Fruit fly (Drosophila melanogaster) whole organism, prepupa: ENCODE results near the gene CG12155.

Experiments used
- Blimp-1 ChIP-seq: fragments of 200-800 bp; sonication (Bioruptor generic); optimal IDR thresholded peaks from 3 replicates; lab custom pipeline; 2017; ENCODE audit warnings: missing biosample characterization, missing genetic modification characterization, mild to moderate bottlenecking, moderate library complexity, missing genetic modification reagents
- CG10669 ChIP-seq: fragments of 200-800 bp; sonication (Bioruptor generic); optimal IDR thresholded peaks from 3 replicates; lab custom pipeline; 2018; ENCODE audit warnings: missing biosample characterization, mild to moderate bottlenecking, missing genetic modification characterization, moderate library complexity
- CG11294 ChIP-seq: fragments of 200-800 bp; sonication (Bioruptor generic); IDR thresholded peaks from 2 replicates; pipeline ENCODE4 v1.3.6; 2022; ENCODE audit warnings: missing biosample characterization, missing genetic modification characterization
- CG11902 ChIP-seq: fragments of 200-800 bp; sonication (Bioruptor generic); optimal IDR thresholded peaks from 3 replicates; lab custom pipeline; 2016; ENCODE audit warnings: missing biosample characterization, missing genetic modification characterization
- CG15336 ChIP-seq: fragments of 200-800 bp; sonication (Bioruptor generic); IDR thresholded peaks from 2 replicates; pipeline ENCODE4 v1.3.6; 2022; ENCODE audit warnings: missing biosample characterization, missing genetic modification characterization
- CG1621 ChIP-seq: fragments of 200-800 bp; sonication (Bioruptor generic); optimal IDR thresholded peaks from 3 replicates; lab custom pipeline; 2018; ENCODE audit warnings: missing biosample characterization, mild to moderate bottlenecking, missing genetic modification characterization
- CG16779 ChIP-seq: fragments of 200-800 bp; sonication (Bioruptor generic); optimal IDR thresholded peaks from 3 replicates; lab custom pipeline; 2017; ENCODE audit warnings: missing biosample characterization, mild to moderate bottlenecking, missing genetic modification characterization
- CG3032 ChIP-seq: fragments of 200-800 bp; optimal IDR thresholded peaks from 2 replicates; lab custom pipeline; 2019; ENCODE audit warnings: missing biosample characterization, mild to moderate bottlenecking, missing genetic modification characterization, moderate library complexity
- CG31627 ChIP-seq: fragments of 200-800 bp; sonication (Bioruptor generic); optimal IDR thresholded peaks from 3 replicates; lab custom pipeline; 2016; ENCODE audit warnings: missing biosample characterization, missing genetic modification characterization
- CG32006 ChIP-seq: fragments of 200-800 bp; sonication (Bioruptor generic); optimal IDR thresholded peaks from 3 replicates; lab custom pipeline; 2017; ENCODE audit warnings: missing biosample characterization, mild to moderate bottlenecking, missing genetic modification characterization
- CG34406 ChIP-seq: fragments of 200-800 bp; sonication (Bioruptor generic); optimal IDR thresholded peaks from 3 replicates; lab custom pipeline; 2016; ENCODE audit warnings: missing biosample characterization, missing genetic modification characterization
- CG3919 ChIP-seq: fragments of 200-800 bp; sonication (Bioruptor generic); optimal IDR thresholded peaks from 3 replicates; lab custom pipeline; 2016; ENCODE audit warnings: missing biosample characterization, missing genetic modification characterization
- CG4318 ChIP-seq: fragments of 200-800 bp; sonication (Bioruptor generic); optimal IDR thresholded peaks from 3 replicates; lab custom pipeline; 2017; ENCODE audit warnings: missing biosample characterization, mild to moderate bottlenecking, missing genetic modification characterization
- CG6163 ChIP-seq: fragments of 200-800 bp; sonication (Bioruptor generic); IDR thresholded peaks from 3 replicates; pipeline ENCODE4 v1.3.6; 2022; ENCODE audit warnings: missing biosample characterization, missing genetic modification characterization
- CG6276 ChIP-seq: fragments of 200-800 bp; sonication (Bioruptor generic); optimal IDR thresholded peaks from 2 replicates; lab custom pipeline; 2017; ENCODE audit warnings: missing biosample characterization, mild to moderate bottlenecking, missing genetic modification characterization
- CG6792 ChIP-seq: fragments of 200-800 bp; sonication (Bioruptor generic); optimal IDR thresholded peaks from 3 replicates; lab custom pipeline; 2016; ENCODE audit warnings: missing biosample characterization, missing genetic modification characterization
- CG6808 ChIP-seq: fragments of 200-800 bp; sonication (Bioruptor generic); optimal IDR thresholded peaks from 3 replicates; lab custom pipeline; 2017; ENCODE audit warnings: missing biosample characterization, missing genetic modification characterization, mild to moderate bottlenecking, moderate library complexity, missing genetic modification reagents
- CG6854 ChIP-seq: fragments of 200-800 bp; sonication (Bioruptor generic); optimal IDR thresholded peaks from 2 replicates; lab custom pipeline; 2017; ENCODE audit warnings: missing biosample characterization, mild to moderate bottlenecking, missing genetic modification characterization
- CG7368 ChIP-seq: fragments of 200-800 bp; sonication (Bioruptor generic); optimal IDR thresholded peaks from 3 replicates; lab custom pipeline; 2016; ENCODE audit warnings: missing biosample characterization, missing genetic modification characterization
- CG8119 ChIP-seq: fragments of 200-800 bp; sonication (Bioruptor generic); IDR thresholded peaks from 3 replicates; pipeline ENCODE4 v1.3.6; 2022; ENCODE audit warnings: missing biosample characterization, missing genetic modification characterization
- CG8319 ChIP-seq: fragments of 200-800 bp; sonication (Bioruptor generic); optimal IDR thresholded peaks from 3 replicates; lab custom pipeline; 2016; ENCODE audit warnings: missing biosample characterization, missing genetic modification characterization
- CG8632 ChIP-seq: fragments of 200-800 bp; sonication (Bioruptor generic); optimal IDR thresholded peaks from 3 replicates; lab custom pipeline; 2016; ENCODE audit warnings: missing biosample characterization, missing genetic modification characterization
- CG9139 ChIP-seq: fragments of 200-800 bp; sonication (Bioruptor generic); optimal IDR thresholded peaks from 3 replicates; lab custom pipeline; 2017; ENCODE audit warnings: missing biosample characterization, mild to moderate bottlenecking, missing genetic modification characterization
- Eip75B ChIP-seq: fragments of 200-800 bp; sonication (Bioruptor generic); optimal IDR thresholded peaks from 3 replicates; lab custom pipeline; 2016; ENCODE audit warnings: missing biosample characterization, missing genetic modification characterization
- Eip78C ChIP-seq: fragments of 200-800 bp; sonication (Bioruptor generic); peaks from one replicate; lab custom pipeline; 2016; ENCODE audit warnings: missing biosample characterization, missing genetic modification characterization
- Eip93F ChIP-seq: fragments of 200-800 bp; sonication (Bioruptor generic); optimal IDR thresholded peaks from 2 replicates; lab custom pipeline; 2016; ENCODE audit warnings: missing biosample characterization, mild to moderate bottlenecking, missing genetic modification characterization
- Ets21C ChIP-seq: fragments of 200-800 bp; sonication (Bioruptor generic); optimal IDR thresholded peaks from 3 replicates; lab custom pipeline; 2016; ENCODE audit warnings: missing biosample characterization, missing genetic modification characterization
- Ets96B ChIP-seq: fragments of 200-800 bp; optimal IDR thresholded peaks from 2 replicates; lab custom pipeline; 2019; ENCODE audit warnings: missing biosample characterization, mild to moderate bottlenecking, missing genetic modification characterization, moderate library complexity
- Gug ChIP-seq: fragments of 200-800 bp; sonication (Bioruptor generic); IDR thresholded peaks from 2 replicates; pipeline ENCODE4 v1.3.6; 2022; ENCODE audit warnings: missing biosample characterization, missing genetic modification characterization
- Hr38 ChIP-seq: sonication (Bioruptor generic); optimal IDR thresholded peaks from 2 replicates; lab custom pipeline; 2016; ENCODE audit warnings: missing biosample characterization, missing genetic modification characterization
- Hr39 ChIP-seq: fragments of 200-800 bp; sonication (Bioruptor generic); optimal IDR thresholded peaks from 2 replicates; lab custom pipeline; 2016; ENCODE audit warnings: missing biosample characterization, missing genetic modification characterization
- Lpt ChIP-seq: fragments of 200-800 bp; sonication (Bioruptor generic); optimal IDR thresholded peaks from 3 replicates; lab custom pipeline; 2016; ENCODE audit warnings: missing biosample characterization, missing genetic modification characterization
- Met ChIP-seq: fragments of 200-800 bp; sonication (Bioruptor generic); optimal IDR thresholded peaks from 3 replicates; lab custom pipeline; 2016; ENCODE audit warnings: missing biosample characterization, missing genetic modification characterization
- Smox ChIP-seq: fragments of 200-800 bp; sonication (Bioruptor generic); optimal IDR thresholded peaks from 3 replicates; lab custom pipeline; 2016; ENCODE audit warnings: missing biosample characterization, missing genetic modification characterization
- achi ChIP-seq: fragments of 200-800 bp; sonication (Bioruptor generic); optimal IDR thresholded peaks from 3 replicates; lab custom pipeline; 2016; ENCODE audit warnings: missing biosample characterization, missing genetic modification characterization
- cyc ChIP-seq: fragments of 200-800 bp; sonication (Bioruptor generic); optimal IDR thresholded peaks from 3 replicates; lab custom pipeline; 2016; ENCODE audit warnings: missing biosample characterization, missing genetic modification characterization
- dsx ChIP-seq: fragments of 200-800 bp; optimal IDR thresholded peaks from 3 replicates; lab custom pipeline; 2019; ENCODE audit warnings: missing biosample characterization, mild to moderate bottlenecking, missing genetic modification characterization, moderate library complexity; ENCODE audit not compliant: poor library complexity, severe bottlenecking
- eg ChIP-seq: fragments of 200-800 bp; sonication (Bioruptor generic); IDR thresholded peaks from 3 replicates; pipeline ENCODE4 v1.3.6; 2022; ENCODE audit warnings: missing biosample characterization, missing genetic modification characterization
- esn ChIP-seq: fragments of 200-800 bp; sonication (Bioruptor generic); optimal IDR thresholded peaks from 2 replicates; lab custom pipeline; 2016; ENCODE audit warnings: missing biosample characterization, mild to moderate bottlenecking, missing genetic modification characterization, moderate library complexity
- fd85E ChIP-seq: fragments of 200-800 bp; sonication (Bioruptor generic); optimal IDR thresholded peaks from 3 replicates; lab custom pipeline; 2016; ENCODE audit warnings: missing biosample characterization, missing genetic modification characterization
- fkh ChIP-seq: fragments of 200-800 bp; sonication (Bioruptor generic); optimal IDR thresholded peaks from 3 replicates; lab custom pipeline; 2017; ENCODE audit warnings: missing biosample characterization, mild to moderate bottlenecking, missing genetic modification characterization, moderate library complexity
- net ChIP-seq: fragments of 200-800 bp; sonication (Bioruptor generic); optimal IDR thresholded peaks from 3 replicates; lab custom pipeline; 2016; ENCODE audit warnings: missing biosample characterization, missing genetic modification characterization
- salr ChIP-seq, 2 experiments: fragments of 200-800 bp; sonication (Bioruptor generic); optimal IDR thresholded peaks; 3 replicates each; lab custom pipeline; 2016 to 2018; ENCODE audit warnings: missing biosample characterization in 2 of 2, missing genetic modification characterization in 2 of 2, mild to moderate bottlenecking in 1 of 2
- topi ChIP-seq: fragments of 200-800 bp; sonication (Bioruptor generic); optimal IDR thresholded peaks from 3 replicates; lab custom pipeline; 2016; ENCODE audit warnings: missing biosample characterization, missing genetic modification characterization

Gene CG12155

DNA sequence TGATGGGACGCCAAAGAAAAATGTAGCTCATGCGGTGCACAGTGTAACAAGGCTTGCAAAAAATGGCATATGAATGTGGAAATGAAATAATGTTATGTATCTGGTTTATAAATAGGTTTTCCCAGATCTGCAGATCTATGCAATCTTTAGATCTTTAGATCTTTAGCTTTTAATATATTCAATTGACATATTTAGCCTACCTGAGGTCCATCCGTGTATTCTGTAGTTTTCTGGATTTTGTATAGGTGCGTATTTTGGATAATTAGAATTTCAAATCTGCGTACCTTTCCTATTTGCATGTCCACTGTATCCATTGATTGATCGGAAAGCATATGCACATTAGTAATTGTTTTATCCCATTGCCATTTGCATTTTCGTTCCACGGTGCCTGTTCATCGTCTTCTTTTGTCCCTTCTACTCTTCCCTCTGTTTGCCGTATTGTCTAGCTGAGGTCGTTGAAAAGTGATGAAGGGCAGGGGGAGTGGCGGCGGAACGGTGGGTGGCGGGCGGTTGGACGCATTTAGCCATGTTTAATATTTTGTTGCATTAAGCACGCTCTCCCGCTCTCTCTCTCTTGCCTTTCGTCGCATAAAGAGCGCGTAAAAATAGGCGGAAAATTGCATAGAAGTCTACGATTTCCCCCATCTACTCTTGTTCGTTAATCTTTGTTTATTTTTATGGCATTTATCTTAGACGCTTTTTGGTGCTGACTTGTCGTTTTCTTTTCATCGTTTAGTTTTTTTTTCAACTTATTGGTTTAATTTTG lies 19.4 kb upstream of the CG12155 start, which contains the start of gene CHES-1-like (continued):
- TF ChIP-seq Hr38 (GFP tag; lab: Kevin White, UChicago) (no peak), CG34406 (peak; percentile 78), CG6163 (GFP tag; lab: Robert Waterston, UW) (peak; percentile 92), fkh (GFP tag; lab: Kevin White, UChicago) (peak; percentile 64), achi (GFP tag; lab: Kevin White, UChicago) (peak; percentile 90), topi (GFP tag; lab: Kevin White, UChicago) (peak; percentile 90), CG1621 (peak; percentile 64), dsx (GFP tag; lab: Kevin White, UChicago) (peak; percentile 80), Eip75B (GFP tag; lab: Kevin White, UChicago) (peak; percentile 91), CG8319 (peak; percentile 80), CG15336 (GFP tag; lab: Robert Waterston, UW) (peak; percentile 85), CG6792 (GFP tag; lab: Kevin White, UChicago) (peak; percentile 82), Ets21C (GFP tag; lab: Kevin White, UChicago) (peak; percentile 78), Hr39 (GFP tag; lab: Kevin White, UChicago) (peak; percentile 83), CG31627 (peak; percentile 83), net (GFP tag; lab: Kevin White, UChicago) (peak; percentile 87), Eip93F (GFP tag; lab: Kevin White, UChicago) (no peak), CG10669 (GFP tag; lab: Kevin White, UChicago) (peak; percentile 81), CG8632 (GFP tag; lab: Kevin White, UChicago) (peak; percentile 72), Smox (GFP tag; lab: Kevin White, UChicago) (peak; percentile 83), esn (GFP tag; lab: Kevin White, UChicago) (peak; percentile 88), CG3032 (tag; lab: Kevin White, UChicago) (peak; percentile 84), CG6276 (GFP tag; lab: Kevin White, UChicago) (peak; percentile 90), CG6854 (peak; percentile 52), CG7368 (GFP tag; lab: Kevin White, UChicago) (peak; percentile 84), CG9139 (peak; percentile 66), Blimp-1 (GFP tag; lab: Kevin White, UChicago) (peak; percentile 52), Eip78C (peak; percentile 99), CG3919 (peak; percentile 89), fd85E (GFP tag; lab: Kevin White, UChicago) (peak; percentile 31), Lpt (GFP tag; lab: Kevin White, UChicago) (peak; percentile 92), Gug (GFP tag; lab: Robert Waterston, UW) (peak; percentile 71; the same call in 1 of the 2 replicates), CG32006 (GFP tag; lab: Kevin White, UChicago) (peak; percentile 95)

DNA sequence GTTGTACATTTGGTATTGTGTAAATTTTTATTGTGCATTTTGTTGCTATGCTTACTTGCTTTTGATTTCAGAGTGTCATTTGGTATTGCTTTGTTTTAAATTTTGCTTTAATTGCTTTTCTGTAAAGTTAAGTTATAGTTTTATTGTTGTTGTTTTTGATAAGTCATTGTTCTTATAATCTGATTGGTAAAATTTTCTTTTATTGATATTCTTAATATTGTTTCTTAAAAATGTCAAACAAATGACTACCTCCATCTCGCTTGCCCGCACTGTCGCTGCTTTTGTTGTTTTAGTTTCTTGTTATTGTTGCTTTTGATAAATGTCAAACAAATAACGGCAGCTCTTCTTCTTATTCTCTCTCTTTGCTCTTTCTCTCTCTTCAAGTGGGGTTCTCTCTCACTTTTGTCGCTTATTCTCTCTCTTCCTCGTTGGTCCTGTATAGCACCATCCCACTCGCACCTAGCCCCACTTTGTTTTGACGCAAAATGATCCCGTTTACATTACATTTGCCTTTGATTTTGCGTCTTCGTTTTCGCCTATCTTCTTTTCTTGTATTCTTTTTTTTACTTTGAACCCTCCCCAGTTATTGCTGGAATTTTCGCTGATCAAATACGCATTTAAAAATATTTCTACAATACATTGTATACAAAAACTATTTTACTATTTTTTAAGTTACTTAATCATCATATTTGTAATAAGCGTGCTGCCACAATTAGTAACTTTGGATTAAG lies 18.7 kb upstream of the CG12155 start:
- TF ChIP-seq CG6808 (GFP tag; lab: Kevin White, UChicago): no peak
- TF ChIP-seq Met (GFP tag; lab: Kevin White, UChicago): no peak
- no peak for TF ChIP-seq CG10669 (GFP tag; lab: Kevin White, UChicago)
- peak; percentile 3 for TF ChIP-seq CG6854
- TF ChIP-seq CG11294 (GFP tag; lab: Robert Waterston, UW): no peak
- no peak for TF ChIP-seq Gug (GFP tag; lab: Robert Waterston, UW)
- TF ChIP-seq CG32006 (GFP tag; lab: Kevin White, UChicago): no peak
- TF ChIP-seq CG1621: no peak
- TF ChIP-seq CG6163 (GFP tag; lab: Robert Waterston, UW): peak; percentile 57; the same call in 2 of the 3 replicates
- no peak for TF ChIP-seq CG3032 (tag; lab: Kevin White, UChicago)
- no peak for TF ChIP-seq salr (GFP tag; optimal IDR thresholded peaks at IDR 0.05; lab: Kevin White, UChicago)
- TF ChIP-seq CG16779 (tag; lab: Kevin White, UChicago): no peak
- TF ChIP-seq fd85E (GFP tag; lab: Kevin White, UChicago): no peak
- no peak for TF ChIP-seq topi (GFP tag; lab: Kevin White, UChicago)
- no peak for TF ChIP-seq CG11902 (GFP tag; lab: Kevin White, UChicago)
- peak; percentile 54 for TF ChIP-seq achi (GFP tag; lab: Kevin White, UChicago)
- no peak for TF ChIP-seq CG6792 (GFP tag; lab: Kevin White, UChicago)
- TF ChIP-seq CG31627: no peak
- peak; percentile 40 for TF ChIP-seq Eip78C
- no peak for TF ChIP-seq Ets96B (tag; lab: Kevin White, UChicago)
- TF ChIP-seq eg (GFP tag; lab: Robert Waterston, UW): peak; percentile 26; the same call in 1 of the 3 replicates
- TF ChIP-seq esn (GFP tag; lab: Kevin White, UChicago): no peak
- TF ChIP-seq cyc (GFP tag; lab: Kevin White, UChicago): no peak
- TF ChIP-seq CG4318 (GFP tag; lab: Kevin White, UChicago): no peak
- TF ChIP-seq Eip75B (GFP tag; lab: Kevin White, UChicago): no peak
- no peak for TF ChIP-seq Blimp-1 (GFP tag; lab: Kevin White, UChicago)
- no peak for TF ChIP-seq CG8632 (GFP tag; lab: Kevin White, UChicago)
- no peak for TF ChIP-seq CG8119 (GFP tag; lab: Robert Waterston, UW)
- peak; percentile 17 for TF ChIP-seq fkh (GFP tag; lab: Kevin White, UChicago)
- peak; percentile 11 for TF ChIP-seq CG6276 (GFP tag; lab: Kevin White, UChicago)
